Worm (Caenorhabditis elegans) whole organism, L3 larva: ENCODE data around the gene R07B1.8.

ENCODE experiments used
- R02D3.7 ChIP-seq: fragments of 150-350 bp; optimal IDR thresholded peaks from 2 replicates; lab custom pipeline; 2014; ENCODE audit warnings: missing biosample characterization, missing genetic modification characterization
- aly-2 ChIP-seq: fragments of 150-350 bp; optimal IDR thresholded peaks from 2 replicates; lab custom pipeline; 2014; ENCODE audit warnings: missing biosample characterization, missing genetic modification characterization
- ceh-82 ChIP-seq: fragments of 150-350 bp; optimal IDR thresholded peaks from 2 replicates; lab custom pipeline; 2014; ENCODE audit warnings: missing biosample characterization, missing genetic modification characterization
- elt-3 ChIP-seq, 3 experiments: fragments of 150-350 bp in 1 of 3; sonication (generic microtip) in 2 of 3; optimal IDR thresholded peaks; 2 replicates in 2 of 3; 4 replicates in 1 of 3; lab custom pipeline; 2014 to 2017; ENCODE audit warnings: missing biosample characterization in 3 of 3, missing genetic modification characterization in 3 of 3
- fos-1 ChIP-seq: fragments of 150-350 bp; optimal IDR thresholded peaks from 2 replicates; lab custom pipeline; 2014; ENCODE audit warnings: missing biosample characterization, missing genetic modification characterization
- nhr-76 ChIP-seq: fragments of 150-350 bp; sonication (generic microtip); optimal IDR thresholded peaks from 5 replicates; lab custom pipeline; 2014; ENCODE audit warnings: missing biosample characterization, missing genetic modification characterization
- pqm-1 ChIP-seq: fragments of 150-350 bp; optimal IDR thresholded peaks from 2 replicates; lab custom pipeline; 2017; ENCODE audit warnings: missing biosample characterization, missing genetic modification characterization, inconsistent platforms
- unc-39 ChIP-seq: sonication (generic microtip); optimal IDR thresholded peaks from 4 replicates; lab custom pipeline; 2017; ENCODE audit warnings: missing biosample characterization, missing genetic modification characterization
- ztf-11 ChIP-seq: fragments of 150-350 bp; optimal IDR thresholded peaks from 2 replicates; lab custom pipeline; 2014; ENCODE audit warnings: missing biosample characterization, missing genetic modification characterization

ce11 chrX:9840864-9841263 lies 31.6 kb downstream of the R07B1.8 start:
- TF ChIP-seq aly-2 (tag; lab: Kevin White, UChicago) (no peak), ceh-82 (tag; lab: Kevin White, UChicago) (no peak), fos-1 (tag; lab: Kevin White, UChicago) (no peak), unc-39 (tag; lab: Kevin White, UChicago) (no peak), R02D3.7 (no peak), elt-3 (tag; optimal IDR thresholded peaks at IDR 0.05; lab: Kevin White, UChicago) (no peak), nhr-76 (tag; lab: Kevin White, UChicago) (no peak), pqm-1 (tag; lab: Kevin White, UChicago) (no peak), ztf-11 (tag; lab: Kevin White, UChicago) (no peak)
